Fruit fly (Drosophila melanogaster) whole organism, prepupa: ENCODE data around the gene chinmo.

Experiments
- CG1621 ChIP-seq: fragments of 200-800 bp; sonication (Bioruptor generic); optimal IDR thresholded peaks from 3 replicates; lab custom pipeline; 2018; ENCODE audit warnings: missing biosample characterization, mild to moderate bottlenecking, missing genetic modification characterization
- CG16779 ChIP-seq: fragments of 200-800 bp; sonication (Bioruptor generic); optimal IDR thresholded peaks from 3 replicates; lab custom pipeline; 2017; ENCODE audit warnings: missing biosample characterization, mild to moderate bottlenecking, missing genetic modification characterization
- CG3032 ChIP-seq: fragments of 200-800 bp; optimal IDR thresholded peaks from 2 replicates; lab custom pipeline; 2019; ENCODE audit warnings: missing biosample characterization, mild to moderate bottlenecking, missing genetic modification characterization, moderate library complexity
- CG32006 ChIP-seq: fragments of 200-800 bp; sonication (Bioruptor generic); optimal IDR thresholded peaks from 3 replicates; lab custom pipeline; 2017; ENCODE audit warnings: missing biosample characterization, mild to moderate bottlenecking, missing genetic modification characterization
- CG6808 ChIP-seq: fragments of 200-800 bp; sonication (Bioruptor generic); optimal IDR thresholded peaks from 3 replicates; lab custom pipeline; 2017; ENCODE audit warnings: missing biosample characterization, missing genetic modification characterization, mild to moderate bottlenecking, moderate library complexity, missing genetic modification reagents
- CG9139 ChIP-seq: fragments of 200-800 bp; sonication (Bioruptor generic); optimal IDR thresholded peaks from 3 replicates; lab custom pipeline; 2017; ENCODE audit warnings: missing biosample characterization, mild to moderate bottlenecking, missing genetic modification characterization
- Eip75B ChIP-seq: fragments of 200-800 bp; sonication (Bioruptor generic); optimal IDR thresholded peaks from 3 replicates; lab custom pipeline; 2016; ENCODE audit warnings: missing biosample characterization, missing genetic modification characterization
- Eip78C ChIP-seq: fragments of 200-800 bp; sonication (Bioruptor generic); peaks from one replicate; lab custom pipeline; 2016; ENCODE audit warnings: missing biosample characterization, missing genetic modification characterization
- Ets96B ChIP-seq: fragments of 200-800 bp; optimal IDR thresholded peaks from 2 replicates; lab custom pipeline; 2019; ENCODE audit warnings: missing biosample characterization, mild to moderate bottlenecking, missing genetic modification characterization, moderate library complexity
- Hr39 ChIP-seq: fragments of 200-800 bp; sonication (Bioruptor generic); optimal IDR thresholded peaks from 2 replicates; lab custom pipeline; 2016; ENCODE audit warnings: missing biosample characterization, missing genetic modification characterization
- Hr4 ChIP-seq: fragments of 200-800 bp; sonication (Bioruptor generic); optimal IDR thresholded peaks from 3 replicates; lab custom pipeline; 2016; ENCODE audit warnings: missing biosample characterization, missing genetic modification characterization
- Lpt ChIP-seq: fragments of 200-800 bp; sonication (Bioruptor generic); optimal IDR thresholded peaks from 3 replicates; lab custom pipeline; 2016; ENCODE audit warnings: missing biosample characterization, missing genetic modification characterization
- Sox102F ChIP-seq: fragments of 200-800 bp; sonication (Bioruptor generic); optimal IDR thresholded peaks from 2 replicates; lab custom pipeline; 2016; ENCODE audit warnings: missing biosample characterization, mild to moderate bottlenecking, missing genetic modification characterization
- Sox14 ChIP-seq: fragments of 200-800 bp; sonication (Bioruptor generic); optimal IDR thresholded peaks from 3 replicates; lab custom pipeline; 2016; ENCODE audit warnings: missing biosample characterization, missing genetic modification characterization
- fd85E ChIP-seq: fragments of 200-800 bp; sonication (Bioruptor generic); optimal IDR thresholded peaks from 3 replicates; lab custom pipeline; 2016; ENCODE audit warnings: missing biosample characterization, missing genetic modification characterization
- fkh ChIP-seq: fragments of 200-800 bp; sonication (Bioruptor generic); optimal IDR thresholded peaks from 3 replicates; lab custom pipeline; 2017; ENCODE audit warnings: missing biosample characterization, mild to moderate bottlenecking, missing genetic modification characterization, moderate library complexity
- pdm3 ChIP-seq: fragments of 200-800 bp; sonication (Bioruptor generic); optimal IDR thresholded peaks from 3 replicates; lab custom pipeline; 2016; ENCODE audit warnings: missing biosample characterization, missing genetic modification characterization
- svp ChIP-seq: fragments of 200-800 bp; sonication (Bioruptor generic); peaks from one replicate; lab custom pipeline; 2016; ENCODE audit warnings: missing biosample characterization, missing genetic modification characterization
- vri ChIP-seq: fragments of 200-800 bp; sonication (Bioruptor generic); optimal IDR thresholded peaks from 3 replicates; lab custom pipeline; 2016; ENCODE audit warnings: missing biosample characterization, mild to moderate bottlenecking, missing genetic modification characterization

Gene chinmo

dm6 chr2L:1743800-1744199 lies 92.7 kb downstream of the chinmo start:
- no peak for TF ChIP-seq Ets96B
- TF ChIP-seq Hr39 (GFP tag; lab: Kevin White, UChicago): no peak
- no peak for TF ChIP-seq Sox14 (GFP tag; lab: Kevin White, UChicago)
- no peak for TF ChIP-seq Lpt (GFP tag; lab: Kevin White, UChicago)
- no peak for TF ChIP-seq pdm3 (GFP tag; lab: Kevin White, UChicago)
- no peak for TF ChIP-seq Hr4
- TF ChIP-seq CG6808 (GFP tag; lab: Kevin White, UChicago): no peak

- TF ChIP-seq CG9139 (no peak), svp (GFP tag; lab: Kevin White, UChicago) (peak; percentile 69), Sox102F (GFP tag; lab: Kevin White, UChicago) (peak; percentile 9), vri (peak; percentile 90), CG3032 (tag; lab: Kevin White, UChicago) (no peak), CG1621 (tag; lab: Kevin White, UChicago) (no peak), fd85E (no peak), Eip78C (GFP tag; lab: Kevin White, UChicago) (peak; percentile 65), Eip75B (GFP tag; lab: Kevin White, UChicago) (peak; percentile 38), CG32006 (GFP tag; lab: Kevin White, UChicago) (no peak)
Observed at dm6 chr2L:1748410-1748809, 97.4 kb downstream of the chinmo start.

dm6 chr2L:1751953-1752352 lies 100.9 kb downstream of the chinmo start, which contains the start of the genes CG17712 and CG17648:
Gene CG17712 (minus strand): TSS chr2L:1752122.
Gene CG17648 (plus strand): TSS chr2L:1752308.
- TF ChIP-seq CG16779 (tag; lab: Kevin White, UChicago): no peak
- no peak for TF ChIP-seq Eip78C (GFP tag; lab: Kevin White, UChicago)
- TF ChIP-seq fkh: peak; percentile 89
